Fruit fly (Drosophila melanogaster) whole organism, embryonic: Measurements from ENCODE around the gene TfIIS.
A peak's percentile ranks its signal among the peaks of the same experiment; 100 is the strongest.

Experiments
- Antp ChIP-seq: fragments of 200-800 bp; sonication (Bioruptor generic); optimal IDR thresholded peaks from 3 replicates; lab custom pipeline; 2016; ENCODE audit warnings: missing biosample characterization, missing genetic modification characterization
- Bdp1 ChIP-seq: fragments of 200-800 bp; sonication (Bioruptor generic); optimal IDR thresholded peaks from 3 replicates; lab custom pipeline; 2016; ENCODE audit warnings: missing biosample characterization, missing genetic modification characterization
- Blimp-1 ChIP-seq: fragments of 200-800 bp; sonication (Bioruptor generic); optimal IDR thresholded peaks from 3 replicates; lab custom pipeline; 2018; ENCODE audit warnings: missing biosample characterization, missing genetic modification characterization, mild to moderate bottlenecking, moderate library complexity, missing genetic modification reagents
- CG10209 ChIP-seq: fragments of 200-800 bp; sonication (Bioruptor generic); optimal IDR thresholded peaks from 3 replicates; lab custom pipeline; 2017; ENCODE audit warnings: missing biosample characterization, mild to moderate bottlenecking, missing genetic modification characterization, missing genetic modification reagents
- CG11247 ChIP-seq: fragments of 200-800 bp; sonication (Bioruptor generic); IDR thresholded peaks from 2 replicates; pipeline ENCODE4 v1.3.6; 2022; ENCODE audit warnings: missing biosample characterization, missing genetic modification characterization
- CG11456 ChIP-seq: fragments of 200-800 bp; sonication (Bioruptor generic); IDR thresholded peaks from 3 replicates; pipeline ENCODE4 v1.3.6; 2022; ENCODE audit warnings: missing biosample characterization, missing genetic modification characterization
- CG12744 ChIP-seq: fragments of 200-800 bp; sonication (Bioruptor generic); optimal IDR thresholded peaks from 2 replicates; lab custom pipeline; 2016; ENCODE audit warnings: missing biosample characterization, missing genetic modification characterization
- CG13894 ChIP-seq: fragments of 200-800 bp; sonication (Bioruptor generic); optimal IDR thresholded peaks from 3 replicates; lab custom pipeline; 2018; ENCODE audit warnings: missing biosample characterization, mild to moderate bottlenecking, missing genetic modification characterization, moderate library complexity
- CG18011 ChIP-seq: fragments of 200-800 bp; sonication (Bioruptor generic); optimal IDR thresholded peaks from 2 replicates; lab custom pipeline; 2017; ENCODE audit warnings: missing biosample characterization, missing genetic modification characterization, mild to moderate bottlenecking, moderate library complexity, missing genotype
- CG1832 ChIP-seq: fragments of 200-800 bp; sonication (Bioruptor generic); optimal IDR thresholded peaks from 2 replicates; lab custom pipeline; 2017; ENCODE audit warnings: missing biosample characterization, mild to moderate bottlenecking, missing genetic modification characterization, inconsistent platforms
- CG2678 ChIP-seq: fragments of 200-800 bp; sonication (Bioruptor generic); optimal IDR thresholded peaks from 3 replicates; lab custom pipeline; 2019; ENCODE audit warnings: missing biosample characterization, mild to moderate bottlenecking, missing genetic modification characterization, moderate library complexity
- CG34376 ChIP-seq: fragments of 200-800 bp; sonication (Bioruptor generic); optimal IDR thresholded peaks from 2 replicates; lab custom pipeline; 2018; ENCODE audit warnings: missing biosample characterization, mild to moderate bottlenecking, missing genetic modification characterization
- CG3726 ChIP-seq: fragments of 200-800 bp; sonication (Bioruptor generic); IDR thresholded peaks from 3 replicates; pipeline ENCODE4, ENCODE4 v1.3.6; 2022; ENCODE audit warnings: missing biosample characterization, missing genetic modification characterization
- CG43689 ChIP-seq: fragments of 200-800 bp; sonication (Bioruptor generic); IDR thresholded peaks from 2 replicates; pipeline ENCODE4 v1.3.6; 2022; ENCODE audit warnings: missing biosample characterization, missing genetic modification characterization
- CG6175 ChIP-seq: fragments of 200-800 bp; sonication (Bioruptor generic); IDR thresholded peaks from 3 replicates; pipeline ENCODE4 v1.3.6; 2022; ENCODE audit warnings: missing biosample characterization, missing genetic modification characterization
- CG6689 ChIP-seq: fragments of 200-800 bp; sonication (Bioruptor generic); IDR thresholded peaks from 2 replicates; pipeline ENCODE4 v1.3.6; 2022; ENCODE audit warnings: missing biosample characterization, missing genetic modification characterization
- CG7928 ChIP-seq: fragments of 200-800 bp; sonication (Bioruptor generic); optimal IDR thresholded peaks from 2 replicates; lab custom pipeline; 2017; ENCODE audit warnings: missing biosample characterization, mild to moderate bottlenecking, missing genetic modification characterization
- CG8089 ChIP-seq: fragments of 200-800 bp; sonication (Bioruptor generic); optimal IDR thresholded peaks from 3 replicates; lab custom pipeline; 2016; ENCODE audit warnings: missing biosample characterization, missing genetic modification characterization
- CG8765 ChIP-seq: fragments of 200-800 bp; sonication (Bioruptor generic); IDR thresholded peaks from 2 replicates; pipeline ENCODE4 v1.3.6; 2022; ENCODE audit warnings: missing biosample characterization, missing genetic modification characterization
- CHES-1-like ChIP-seq: fragments of 200-800 bp; sonication (Bioruptor generic); optimal IDR thresholded peaks from 2 replicates; lab custom pipeline; 2016; ENCODE audit warnings: missing biosample characterization, missing genetic modification characterization
- Deaf1 ChIP-seq: fragments of 200-800 bp; optimal IDR thresholded peaks from 3 replicates; lab custom pipeline; 2019; ENCODE audit warnings: missing biosample characterization, mild to moderate bottlenecking, missing genetic modification characterization, moderate library complexity
- Dek ChIP-seq: fragments of 200-800 bp; sonication (Bioruptor generic); optimal IDR thresholded peaks from 3 replicates; lab custom pipeline; 2019; ENCODE audit warnings: missing biosample characterization, mild to moderate bottlenecking, missing genetic modification characterization, moderate library complexity
- Elba2 ChIP-seq: fragments of 200-800 bp; sonication (Bioruptor generic); optimal IDR thresholded peaks from 3 replicates; lab custom pipeline; 2016; ENCODE audit warnings: missing biosample characterization, missing genetic modification characterization
- HLH3B ChIP-seq: fragments of 200-800 bp; sonication (Bioruptor generic); IDR thresholded peaks from 2 replicates; pipeline ENCODE4 v1.3.6; 2022; ENCODE audit warnings: missing biosample characterization, missing genetic modification characterization
- HmgD ChIP-seq: fragments of 200-800 bp; sonication (Bioruptor generic); optimal IDR thresholded peaks from 3 replicates; lab custom pipeline; 2016; ENCODE audit warnings: missing biosample characterization, missing genetic modification characterization
- Hmx ChIP-seq: fragments of 200-800 bp; sonication (Bioruptor generic); optimal IDR thresholded peaks from 2 replicates; lab custom pipeline; 2016; ENCODE audit warnings: missing biosample characterization, missing genetic modification characterization
- Hr51 ChIP-seq, 2 experiments: fragments of 200-800 bp; sonication (Bioruptor generic); optimal IDR thresholded peaks; 2 replicates in 1 of 2; 3 replicates in 1 of 2; lab custom pipeline; 2016 to 2018; ENCODE audit warnings: missing biosample characterization in 2 of 2, missing genetic modification characterization in 2 of 2, mild to moderate bottlenecking in 1 of 2, moderate library complexity in 1 of 2
- Meics ChIP-seq: fragments of 200-800 bp; sonication (Bioruptor generic); optimal IDR thresholded peaks from 2 replicates; lab custom pipeline; 2017; ENCODE audit warnings: missing biosample characterization, mild to moderate bottlenecking, missing genetic modification characterization
- cas ChIP-seq: fragments of 200-800 bp; sonication (Bioruptor generic); IDR thresholded peaks from 2 replicates; pipeline ENCODE4 v1.3.6; 2022; ENCODE audit warnings: missing biosample characterization, missing genetic modification characterization
- chn ChIP-seq: fragments of 200-800 bp; sonication (Bioruptor generic); optimal IDR thresholded peaks from 2 replicates; lab custom pipeline; 2016; ENCODE audit warnings: missing biosample characterization, missing genetic modification characterization
- eyg ChIP-seq: fragments of 200-800 bp; sonication (Bioruptor generic); optimal IDR thresholded peaks from 3 replicates; lab custom pipeline; 2016; ENCODE audit warnings: missing biosample characterization, missing genetic modification characterization
- gcm2 ChIP-seq: fragments of 200-800 bp; sonication (Bioruptor generic); optimal IDR thresholded peaks from 2 replicates; lab custom pipeline; 2016; ENCODE audit warnings: missing biosample characterization, missing genetic modification characterization
- gsb ChIP-seq: fragments of 200-800 bp; sonication (Bioruptor generic); IDR thresholded peaks from 2 replicates; pipeline ENCODE4 v1.3.6; 2022; ENCODE audit warnings: missing biosample characterization, missing genetic modification characterization
- hb ChIP-seq: fragments of 200-800 bp; sonication (Bioruptor generic); IDR thresholded peaks from 3 replicates; pipeline ENCODE4 v1.3.6; 2022; ENCODE audit warnings: missing biosample characterization, missing genetic modification characterization; ENCODE audit not compliant: partially characterized antibody
- hkb ChIP-seq, 2 experiments: fragments of 200-800 bp in 1 of 2; fragments of >200 bp in 1 of 2; sonication (Bioruptor generic) in 1 of 2; IDR thresholded peaks in 1 of 2; optimal IDR thresholded peaks in 1 of 2; 2 replicates each; pipeline versions ENCODE4 v1.3.6 to Lab custom; 2017 to 2022; ENCODE audit warnings: missing biosample characterization in 1 of 2, missing genetic modification characterization in 1 of 2
- insv ChIP-seq, 2 experiments: fragments of 200-800 bp; sonication (Bioruptor generic); optimal IDR thresholded peaks; 3 replicates each; lab custom pipeline; 2016 to 2018; ENCODE audit warnings: missing biosample characterization in 2 of 2, missing genetic modification characterization in 2 of 2
- kay ChIP-seq: fragments of 200-800 bp; sonication (Bioruptor generic); optimal IDR thresholded peaks from 2 replicates; lab custom pipeline; 2016; ENCODE audit warnings: missing biosample characterization, missing genetic modification characterization
- nom ChIP-seq: fragments of 200-800 bp; sonication (Bioruptor generic); optimal IDR thresholded peaks from 2 replicates; lab custom pipeline; 2017; ENCODE audit warnings: missing biosample characterization, missing genetic modification characterization, mild to moderate bottlenecking, moderate library complexity, missing genetic modification reagents
- oc ChIP-seq: fragments of 200-800 bp; sonication (Bioruptor generic); optimal IDR thresholded peaks from 2 replicates; lab custom pipeline; 2018; ENCODE audit warnings: missing biosample characterization, mild to moderate bottlenecking, missing genetic modification characterization, moderate library complexity
- pros ChIP-seq: fragments of 200-800 bp; sonication (Bioruptor generic); optimal IDR thresholded peaks from 3 replicates; lab custom pipeline; 2019; ENCODE audit warnings: missing biosample characterization, mild to moderate bottlenecking, missing genetic modification characterization, moderate library complexity
- pum ChIP-seq: fragments of 200-800 bp; sonication (Bioruptor generic); optimal IDR thresholded peaks from 2 replicates; lab custom pipeline; 2016; ENCODE audit warnings: missing biosample characterization, missing genetic modification characterization
- sens ChIP-seq: fragments of 200-800 bp; sonication (Bioruptor generic); peaks from one replicate; lab custom pipeline; 2016; ENCODE audit warnings: missing biosample characterization, missing genetic modification characterization
- sisA ChIP-seq: fragments of 200-800 bp; sonication (Bioruptor generic); IDR thresholded peaks from 2 replicates; pipeline ENCODE4 v1.3.6; 2022; ENCODE audit warnings: missing biosample characterization, missing genetic modification characterization
- tgo ChIP-seq: fragments of 200-800 bp; sonication (Bioruptor generic); IDR thresholded peaks from 3 replicates; pipeline ENCODE4 v1.3.6; 2022; ENCODE audit warnings: missing biosample characterization, missing genetic modification characterization
- trem ChIP-seq: fragments of 200-800 bp; optimal IDR thresholded peaks from 3 replicates; lab custom pipeline; 2019; ENCODE audit warnings: missing biosample characterization, mild to moderate bottlenecking, missing genetic modification characterization, moderate library complexity
- ttk ChIP-seq: fragments of 200-800 bp; sonication (Bioruptor generic); IDR thresholded peaks from 2 replicates; pipeline ENCODE4 v2.1.2; 2022; ENCODE audit warnings: missing biosample characterization, missing genetic modification characterization
- usp ChIP-seq: fragments of >200 bp; optimal IDR thresholded peaks from 2 replicates; lab custom pipeline; 2017; ENCODE audit warnings: missing biosample characterization, missing genetic modification characterization
- vfl ChIP-seq: fragments of 200-800 bp; sonication (Bioruptor generic); optimal IDR thresholded peaks from 2 replicates; lab custom pipeline; 2016; ENCODE audit warnings: missing biosample characterization, missing genetic modification characterization
- zen ChIP-seq: fragments of 200-800 bp; sonication (Bioruptor generic); optimal IDR thresholded peaks from 3 replicates; lab custom pipeline; 2018; ENCODE audit warnings: missing biosample characterization, mild to moderate bottlenecking, missing genetic modification characterization, moderate library complexity
- zen2 ChIP-seq: fragments of 200-800 bp; sonication (Bioruptor generic); IDR thresholded peaks from 3 replicates; pipeline ENCODE4 v1.3.6; 2022; ENCODE audit warnings: missing biosample characterization, missing genetic modification characterization; ENCODE audit not compliant: partially characterized antibody

The TfIIS gene

dm6 chr2L:15043718-15044117 lies 16.8 kb downstream of the TfIIS start:
- peak; percentile 39 for TF ChIP-seq sens (GFP tag; lab: Kevin White, UChicago)
- peak; percentile 99 for TF ChIP-seq Elba2 (GFP tag; lab: Kevin White, UChicago)
- TF ChIP-seq CG6689: no peak
- no peak for TF ChIP-seq nom
- peak in 1 of 2 experiments; percentile 89 for TF ChIP-seq insv (GFP tag; optimal IDR thresholded peaks at IDR 0.05; lab: Kevin White, UChicago)
- peak; percentile 49; the same call in 1 of the 2 replicates for TF ChIP-seq CG11247 (GFP tag; lab: Robert Waterston, UW)
- TF ChIP-seq CG43689 (GFP tag; lab: Robert Waterston, UW): no peak
- no peak for TF ChIP-seq CG11456 (GFP tag; lab: Robert Waterston, UW)
- TF ChIP-seq chn: no peak
- no peak for TF ChIP-seq CG2678 (tag; lab: Kevin White, UChicago)
- TF ChIP-seq pros (GFP tag; lab: Kevin White, UChicago): peak; percentile 82

- TF ChIP-seq Dek (tag; lab: Kevin White, UChicago) (peak; percentile 40), CG8765 (GFP tag; lab: Robert Waterston, UW) (peak; percentile 41; the same call in 1 of the 2 replicates), HmgD (GFP tag; lab: Kevin White, UChicago) (peak; percentile 14), Meics (GFP tag; lab: Kevin White, UChicago) (no peak), trem (tag; lab: Kevin White, UChicago) (peak; percentile 58), vfl (GFP tag; lab: Kevin White, UChicago) (peak; percentile 26), CG12744 (GFP tag; lab: Kevin White, UChicago) (no peak), Hmx (GFP tag; lab: Kevin White, UChicago) (no peak), CG13894 (tag; lab: Kevin White, UChicago) (no peak), HLH3B (GFP tag; lab: Robert Waterston, UW) (no peak), eyg (GFP tag; lab: Kevin White, UChicago) (no peak), CG6175 (no peak), oc (no peak), CG8089 (GFP tag; lab: Kevin White, UChicago) (no peak), CG10209 (GFP tag; lab: Kevin White, UChicago) (no peak), zen2 (GFP tag; lab: Robert Waterston, UW) (peak; percentile 88), pum (GFP tag; lab: Kevin White, UChicago) (peak; percentile 23), gsb (GFP tag; lab: Robert Waterston, UW) (no peak), CHES-1-like (GFP tag; lab: Kevin White, UChicago) (no peak), zen (tag; lab: Kevin White, UChicago) (peak; percentile 39), Bdp1 (GFP tag; lab: Kevin White, UChicago) (no peak), Deaf1 (tag; lab: Kevin White, UChicago) (no peak), gcm2 (GFP tag; lab: Kevin White, UChicago) (no peak), hb (peak; percentile 86), sisA (GFP tag; lab: Robert Waterston, UW) (no peak), hkb (optimal IDR thresholded peaks at IDR 0.05; lab: Kevin White, UChicago) (peak; percentile 40), hkb (GFP tag; IDR thresholded peaks at IDR 0.05; lab: Robert Waterston, UW) (no peak), CG1832 (GFP tag; lab: Kevin White, UChicago) (no peak), CG18011 (GFP tag; lab: Kevin White, UChicago) (no peak), pros (GFP tag; lab: Kevin White, UChicago) (no peak), Blimp-1 (GFP tag; lab: Kevin White, UChicago) (no peak), Hr51 (GFP tag; optimal IDR thresholded peaks at IDR 0.05; lab: Kevin White, UChicago) (peak in 1 of 2 experiments; percentile 51), cas (GFP tag; lab: Robert Waterston, UW) (no peak), CG3726 (no peak), usp (no peak), ttk (GFP tag; lab: Robert Waterston, UW) (no peak), kay (GFP tag; lab: Kevin White, UChicago) (no peak), Antp (GFP tag; lab: Kevin White, UChicago) (no peak), CG34376 (GFP tag; lab: Kevin White, UChicago) (peak; percentile 8), tgo (no peak), CG7928 (GFP tag; lab: Kevin White, UChicago) (no peak)
Measured at dm6 chr2L:15039309-15039772, 21.2 kb downstream of the TfIIS start.
